Worm (Caenorhabditis elegans): ENCODE results near the gene T07F10.5.

ce11 chrV:12824777-12825176 lies 40.9 kb upstream of the T07F10.5 start, which contains the start of gene ugt-16:
- TF ChIP-seq elt-2 (tag; optimal IDR thresholded peaks at IDR 0.05) (peak; percentile 1), pha-4 (tag; optimal IDR thresholded peaks at IDR 0.05) (no peak)
